Worm (Caenorhabditis elegans): ENCODE data around the gene Y27F2A.9.

DNA sequence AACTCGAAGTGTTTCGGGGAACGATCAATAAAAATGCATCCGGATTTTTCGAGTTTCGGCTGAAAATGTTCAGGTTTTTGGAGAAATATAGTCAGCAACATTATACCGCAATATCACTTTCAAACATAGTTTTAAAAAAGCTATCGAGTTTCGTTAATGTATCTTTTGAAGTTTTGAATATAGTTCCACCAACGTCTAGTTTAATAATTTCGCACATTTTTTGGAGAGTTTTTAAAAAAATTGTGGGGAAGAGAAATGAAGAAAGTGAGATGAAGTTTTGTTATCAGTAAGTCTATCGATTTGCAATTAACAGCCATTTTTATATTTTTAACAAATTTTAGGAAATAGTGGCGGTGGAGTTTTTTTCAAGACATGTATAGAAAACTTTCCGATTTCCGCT is 34.3 kb upstream of the Y27F2A.9 start, which contains the start of gene ZC239.17:
- no peak for TF ChIP-seq dve-1 (tag; optimal IDR thresholded peaks at IDR 0.05)
- no peak for TF ChIP-seq elt-2 (tag; optimal IDR thresholded peaks at IDR 0.05)
- TF ChIP-seq pqm-1 (tag; optimal IDR thresholded peaks at IDR 0.05): no peak
- no peak for TF ChIP-seq K09A11.1 (tag; optimal IDR thresholded peaks at IDR 0.05; ENCODE audit: insufficient read depth)
- no peak for TF ChIP-seq npax-4 (tag; optimal IDR thresholded peaks at IDR 0.05)
- TF ChIP-seq C38D4.7 (GFP tag; optimal IDR thresholded peaks at IDR 0.05): no peak
- TF ChIP-seq lin-11 (tag; optimal IDR thresholded peaks at IDR 0.05): no peak
- no peak for TF ChIP-seq pha-4 (tag; optimal IDR thresholded peaks at IDR 0.05)
- TF ChIP-seq nhr-11 (tag; optimal IDR thresholded peaks at IDR 0.05): no peak
- TF ChIP-seq ceh-34 (tag; optimal IDR thresholded peaks at IDR 0.05): no peak
- TF ChIP-seq pag-3 (tag; optimal IDR thresholded peaks at IDR 0.05; ENCODE audit: borderline replicate concordance): no peak
- TF ChIP-seq ref-2 (tag; optimal IDR thresholded peaks at IDR 0.05): no peak
